Worm (Caenorhabditis elegans): Measurements from ENCODE around the gene glb-32.

The glb-32 gene

DNA sequence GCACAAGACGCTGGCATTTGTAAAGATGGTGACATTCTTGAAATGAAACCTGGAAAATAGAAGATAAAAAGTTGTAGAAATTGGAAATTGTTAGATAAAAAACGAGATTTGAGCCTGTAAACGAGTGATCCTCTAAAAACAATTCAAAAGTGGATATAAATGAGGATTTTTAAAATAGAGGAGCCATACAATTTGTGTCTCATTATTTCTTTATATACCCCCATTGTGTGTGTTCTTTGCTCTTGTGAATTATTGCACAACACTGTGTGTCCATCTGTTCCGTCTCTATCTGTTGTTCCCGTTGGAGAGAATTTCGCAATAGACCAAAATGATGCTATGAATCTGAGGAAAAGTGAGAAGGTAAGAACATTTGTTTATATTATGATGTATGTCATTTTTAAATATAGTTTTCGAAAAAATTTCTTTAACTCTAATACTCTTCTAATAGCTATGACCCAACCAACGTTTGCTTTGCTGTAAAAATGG lies 2.4 kb downstream of the glb-32 start, which contains the start of gene Y58A7A.5 (continued):
- TF ChIP-seq hlh-11 (tag; optimal IDR thresholded peaks at IDR 0.05) (peak; percentile 40), ceh-44 (GFP tag; IDR thresholded peaks at IDR 0.05) (no peak), spr-1 (tag; optimal IDR thresholded peaks at IDR 0.05) (no peak), madf-5 (GFP tag; IDR thresholded peaks at IDR 0.05) (no peak), Y75B8A.6 (GFP tag; IDR thresholded peaks at IDR 0.05) (no peak), nhr-6 (tag; optimal IDR thresholded peaks at IDR 0.05) (peak; percentile 60), dpl-1 (GFP tag; optimal IDR thresholded peaks at IDR 0.05) (peak; percentile 28), ces-1 (GFP tag; optimal IDR thresholded peaks at IDR 0.05) (no peak)

DNA sequence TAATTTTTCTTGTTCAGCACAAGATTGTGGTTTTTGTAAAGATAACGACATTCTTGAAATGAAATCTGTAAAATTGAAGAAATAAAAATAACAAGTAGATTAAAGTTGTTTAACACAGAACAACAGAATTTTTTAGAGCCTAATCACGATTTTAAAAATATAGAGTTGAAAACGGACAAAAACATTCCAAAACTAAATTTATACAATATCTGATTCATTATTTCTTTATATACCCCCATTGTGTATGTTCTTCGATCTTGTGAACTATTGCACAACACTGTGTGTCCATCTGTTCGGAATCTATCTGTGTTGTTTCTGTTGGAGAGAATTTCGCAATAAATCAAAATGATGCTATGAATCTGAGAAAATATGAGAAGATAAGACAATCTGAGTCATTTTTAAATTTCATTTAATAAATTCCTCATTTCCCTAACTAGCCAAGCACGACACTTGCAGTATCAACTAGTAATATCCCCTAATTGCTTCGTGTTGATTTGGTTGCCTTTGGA lies 4.3 kb downstream of the glb-32 start, which contains the start of gene Y58A7A.4:
Gene Y58A7A.4, minus strand, starts transcription at position 51 of the 509 bp plus-strand sequence.
- TF ChIP-seq lir-3 (tag; optimal IDR thresholded peaks at IDR 0.05) (no peak), zip-2 (tag; optimal IDR thresholded peaks at IDR 0.05) (peak; percentile 92), dmd-6 (GFP tag; IDR thresholded peaks at IDR 0.05) (no peak), vab-7 (GFP tag; IDR thresholded peaks at IDR 0.05) (no peak), tra-1 (GFP tag; IDR thresholded peaks at IDR 0.05) (no peak), duxl-1 (tag; optimal IDR thresholded peaks at IDR 0.05; ENCODE audit: poor library complexity) (no peak), lin-13 (GFP tag; optimal IDR thresholded peaks at IDR 0.05) (no peak), nhr-76 (tag; optimal IDR thresholded peaks at IDR 0.05) (no peak), fkh-10 (GFP tag; optimal IDR thresholded peaks at IDR 0.05) (no peak), aly-2 (tag; optimal IDR thresholded peaks at IDR 0.05) (no peak), nhr-28 (tag; optimal IDR thresholded peaks at IDR 0.05) (peak; percentile 6)

DNA sequence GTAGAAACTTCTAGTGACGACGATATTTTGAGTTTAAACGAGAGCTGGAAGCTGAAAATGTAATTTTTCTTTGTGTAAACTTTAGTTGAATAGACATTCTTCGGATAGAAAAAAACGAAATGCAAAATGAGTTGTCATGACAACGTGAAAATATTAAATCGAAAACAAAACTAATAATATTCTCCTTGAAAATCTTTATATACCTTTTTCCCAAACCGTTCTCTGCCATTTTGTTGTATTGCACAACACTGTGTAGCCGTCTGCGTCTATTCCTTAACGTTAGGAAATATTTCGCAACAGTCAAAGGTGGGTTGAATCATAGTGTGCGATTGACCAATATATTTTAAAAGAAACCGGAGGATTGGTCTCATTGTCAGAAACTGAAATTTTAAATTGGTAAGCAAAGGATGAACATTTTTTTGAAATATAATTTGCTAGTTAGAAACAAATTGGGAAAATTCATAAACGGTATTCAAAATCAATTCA lies 8.5 kb downstream of the glb-32 start, which contains the start of gene Y58A7A.3:
Gene Y58A7A.3, minus strand, starts transcription at position 51 of the 486 bp plus-strand sequence.
- TF ChIP-seq nhr-111 (GFP tag; optimal IDR thresholded peaks at IDR 0.05) (no peak), zip-2 (tag; optimal IDR thresholded peaks at IDR 0.05) (peak; percentile 100), fkh-10 (GFP tag; optimal IDR thresholded peaks at IDR 0.05) (no peak), nhr-102 (tag; optimal IDR thresholded peaks at IDR 0.05) (peak; percentile 31), mep-1 (tag; optimal IDR thresholded peaks at IDR 0.05) (peak; percentile 43), nhr-10 (tag; optimal IDR thresholded peaks at IDR 0.05) (no peak), attf-4 (tag; optimal IDR thresholded peaks at IDR 0.05) (no peak), rbr-2 (tag; optimal IDR thresholded peaks at IDR 0.05) (no peak), dve-1 (tag; optimal IDR thresholded peaks at IDR 0.05; ENCODE audit: insufficient read depth) (peak; percentile 57), hlh-11 (tag; optimal IDR thresholded peaks at IDR 0.05) (peak; percentile 56), dpl-1 (GFP tag; optimal IDR thresholded peaks at IDR 0.05) (peak; percentile 20), vab-7 (GFP tag; IDR thresholded peaks at IDR 0.05) (no peak), daf-16 (GFP tag; optimal IDR thresholded peaks at IDR 0.05) (no peak), daf-16 (tag; optimal IDR thresholded peaks at IDR 0.05) (peak; percentile 64), aha-1 (tag) (peak; percentile 66), madf-5 (GFP tag; IDR thresholded peaks at IDR 0.05) (no peak), mdl-1 (tag; optimal IDR thresholded peaks at IDR 0.05) (peak in 1 of 2 experiments; percentile 67), hlh-30 (tag; optimal IDR thresholded peaks at IDR 0.05; ENCODE audit: insufficient read depth) (peak; percentile 48), nhr-77 (tag; optimal IDR thresholded peaks at IDR 0.05) (peak; percentile 30), dmd-6 (GFP tag; IDR thresholded peaks at IDR 0.05) (peak; percentile 37; the same call in 1 of the 2 replicates), jun-1 (tag; optimal IDR thresholded peaks at IDR 0.05) (no peak), F37D6.2 (tag; optimal IDR thresholded peaks at IDR 0.05) (no peak), mes-2 (tag; optimal IDR thresholded peaks at IDR 0.05; ENCODE audit: poor library complexity, severe bottlenecking) (peak; percentile 54), pqm-1 (tag; optimal IDR thresholded peaks at IDR 0.05) (peak; percentile 43), nhr-28 (tag; optimal IDR thresholded peaks at IDR 0.05) (peak; percentile 93), hif-1 (tag; optimal IDR thresholded peaks at IDR 0.05) (peak in 1 of 2 experiments; percentile 54), ceh-62 (tag; optimal IDR thresholded peaks at IDR 0.05) (no peak), ztf-7 (tag; optimal IDR thresholded peaks at IDR 0.05) (peak; percentile 98), lin-13 (GFP tag; optimal IDR thresholded peaks at IDR 0.05) (no peak), mxl-2 (GFP tag; conservative IDR thresholded peaks at IDR 0.05) (no peak), nhr-42 (GFP tag; IDR thresholded peaks at IDR 0.05) (no peak), nhr-6 (tag; optimal IDR thresholded peaks at IDR 0.05) (peak; percentile 19), lsy-2 (tag; optimal IDR thresholded peaks at IDR 0.05) (peak in 1 of 2 experiments; percentile 68), mxl-3 (GFP tag; optimal IDR thresholded peaks at IDR 0.05) (peak; percentile 32), pha-4 (GFP tag; IDR thresholded peaks at IDR 0.05) (no peak), pha-4 (tag; optimal IDR thresholded peaks at IDR 0.05) (no peak), T20F7.1 (GFP tag; optimal IDR thresholded peaks at IDR 0.05) (peak; percentile 61)
